Worm (Caenorhabditis elegans) whole organism, L1 larva: ENCODE results near the gene C48B4.12.

ENCODE experiments used
- C04F5.9 ChIP-seq: sonication (generic microtip); optimal IDR thresholded peaks from 2 replicates; lab custom pipeline; 2016; ENCODE audit warnings: missing genetic modification characterization, missing compliant biosample characterization
- C16A3.4 ChIP-seq: fragments of 150-350 bp; optimal IDR thresholded peaks from 2 replicates; lab custom pipeline; 2014; ENCODE audit warnings: missing biosample characterization, missing genetic modification characterization
- Y116A8C.19 ChIP-seq: sonication (generic microtip); optimal IDR thresholded peaks from 2 replicates; lab custom pipeline; 2016; ENCODE audit warnings: missing compliant biosample characterization, missing genetic modification characterization, borderline replicate concordance
- aha-1 ChIP-seq: fragments of 150-350 bp; optimal IDR thresholded peaks from 2 replicates; lab custom pipeline; 2014; ENCODE audit warnings: missing biosample characterization, missing genetic modification characterization
- blmp-1 ChIP-seq: fragments of 150-350 bp; optimal IDR thresholded peaks from 2 replicates; lab custom pipeline; 2014; ENCODE audit warnings: missing biosample characterization, missing genetic modification characterization
- ceh-63 ChIP-seq: fragments of 200-800 bp; sonication (Bioruptor generic); optimal IDR thresholded peaks from 2 replicates; lab custom pipeline; 2018; ENCODE audit warnings: mild to moderate bottlenecking, missing genetic modification characterization, missing compliant biosample characterization
- ceh-88 ChIP-seq: fragments of 200-800 bp; sonication (Bioruptor generic); IDR thresholded peaks from 2 replicates; pipeline ENCODE4 v1.3.6; 2022; ENCODE audit warnings: missing genetic modification characterization, missing compliant biosample characterization
- ceh-90 ChIP-seq: sonication (generic microtip); optimal IDR thresholded peaks from 2 replicates; lab custom pipeline; 2016; ENCODE audit warnings: missing genetic modification characterization, missing compliant biosample characterization
- ces-1 ChIP-seq: fragments of 150-350 bp; optimal IDR thresholded peaks from 2 replicates; lab custom pipeline; 2014; ENCODE audit warnings: missing biosample characterization, missing genetic modification reagents, missing genetic modification characterization
- dpl-1 ChIP-seq, 3 experiments: fragments of 150-350 bp in 2 of 3; sonication (generic microtip) in 1 of 3; optimal IDR thresholded peaks; 2 replicates each; lab custom pipeline; 2014 to 2017; ENCODE audit warnings: missing biosample characterization in 3 of 3, missing genetic modification characterization in 3 of 3, missing genetic modification reagents in 3 of 3
- dsc-1 ChIP-seq: sonication (generic microtip); optimal IDR thresholded peaks from 2 replicates; lab custom pipeline; 2016; ENCODE audit warnings: mild to moderate bottlenecking, missing genetic modification characterization, missing compliant biosample characterization
- efl-1 ChIP-seq, 4 experiments: fragments of 150-350 bp; optimal IDR thresholded peaks in 3 of 4; peaks in 1 of 4; 1 replicate in 1 of 4; 2 replicates in 3 of 4; lab custom pipeline; 2014; ENCODE audit warnings: missing biosample characterization in 2 of 4, missing genetic modification characterization in 2 of 4, missing genetic modification reagents in 2 of 4
- egl-27 ChIP-seq, 2 experiments: fragments of 150-350 bp in 1 of 2; sonication (generic microtip); optimal IDR thresholded peaks; 3 replicates each; lab custom pipeline; 2017 to 2018; ENCODE audit warnings: missing biosample characterization in 2 of 2, missing genetic modification characterization in 2 of 2, missing genetic modification reagents in 2 of 2
- elt-3 ChIP-seq, 6 experiments: fragments of 150-350 bp in 1 of 6; sonication (generic microtip); optimal IDR thresholded peaks; 2 replicates each; lab custom pipeline; 2017 to 2018; ENCODE audit warnings: missing biosample characterization in 6 of 6, missing genetic modification characterization in 6 of 6, inconsistent platforms in 1 of 6
- fkh-4 ChIP-seq: sonication (generic microtip); optimal IDR thresholded peaks from 2 replicates; lab custom pipeline; 2016; ENCODE audit warnings: missing compliant biosample characterization, missing genetic modification characterization, borderline replicate concordance
- fkh-8 ChIP-seq: sonication (generic microtip); optimal IDR thresholded peaks from 2 replicates; lab custom pipeline; 2016; ENCODE audit warnings: mild to moderate bottlenecking, missing genetic modification characterization, missing compliant biosample characterization
- grh-1 ChIP-seq: fragments of 200-800 bp; sonication (Bioruptor generic); IDR thresholded peaks from 2 replicates; pipeline ENCODE4 v1.3.6; 2022; ENCODE audit warnings: missing genetic modification reagents, missing genetic modification characterization, missing compliant biosample characterization
- hlh-17 ChIP-seq: fragments of 200-800 bp; sonication (Bioruptor generic); optimal IDR thresholded peaks from 2 replicates; lab custom pipeline; 2018; ENCODE audit warnings: missing genetic modification characterization, mild to moderate bottlenecking, missing compliant biosample characterization, moderate library complexity, borderline replicate concordance
- hlh-4 ChIP-seq: sonication (generic microtip); optimal IDR thresholded peaks from 2 replicates; lab custom pipeline; 2016; ENCODE audit warnings: mild to moderate bottlenecking, missing genetic modification characterization, missing compliant biosample characterization
- hpl-2 ChIP-seq: fragments of 150-350 bp; optimal IDR thresholded peaks from 2 replicates; lab custom pipeline; 2014; ENCODE audit warnings: missing biosample characterization, missing genetic modification reagents, missing genetic modification characterization
- irx-1 ChIP-seq: sonication (generic microtip); optimal IDR thresholded peaks from 2 replicates; lab custom pipeline; 2016; ENCODE audit warnings: missing genetic modification characterization, missing compliant biosample characterization
- isw-1 ChIP-seq: fragments of 200-800 bp; sonication (Bioruptor generic); IDR thresholded peaks from 2 replicates; pipeline ENCODE4 v1.3.6; 2022; ENCODE audit warnings: missing genetic modification characterization, missing compliant biosample characterization
- jun-1 ChIP-seq: fragments of 150-350 bp; optimal IDR thresholded peaks from 2 replicates; lab custom pipeline; 2014; ENCODE audit warnings: missing biosample characterization, missing genetic modification reagents, missing genetic modification characterization
- lin-13 ChIP-seq: fragments of 150-350 bp; optimal IDR thresholded peaks from 2 replicates; lab custom pipeline; 2014; ENCODE audit warnings: missing biosample characterization, missing genetic modification reagents, missing genetic modification characterization
- lin-14 ChIP-seq: fragments of 200-800 bp; sonication (Bioruptor generic); optimal IDR thresholded peaks from 2 replicates; lab custom pipeline; 2018; ENCODE audit warnings: mild to moderate bottlenecking, missing genetic modification characterization, moderate library complexity, missing compliant biosample characterization
- lin-15B ChIP-seq: fragments of 150-350 bp; sonication (generic microtip); optimal IDR thresholded peaks from 3 replicates; lab custom pipeline; 2014; ENCODE audit warnings: missing biosample characterization, missing genetic modification characterization
- lin-35 ChIP-seq, 2 experiments: fragments of 150-350 bp; optimal IDR thresholded peaks; 2 replicates each; lab custom pipeline; 2014; ENCODE audit warnings: missing biosample characterization in 2 of 2, missing genetic modification characterization in 2 of 2, missing genetic modification reagents in 2 of 2
- mef-2 ChIP-seq: fragments of 150-350 bp; optimal IDR thresholded peaks from 2 replicates; lab custom pipeline; 2014; ENCODE audit warnings: missing biosample characterization, missing genetic modification characterization
- mep-1 ChIP-seq: fragments of 150-350 bp; optimal IDR thresholded peaks from 2 replicates; lab custom pipeline; 2014; ENCODE audit warnings: missing biosample characterization, missing genetic modification characterization
- nhr-11 ChIP-seq: fragments of 150-350 bp; optimal IDR thresholded peaks from 2 replicates; lab custom pipeline; 2014; ENCODE audit warnings: missing biosample characterization, missing genetic modification characterization
- nhr-19 ChIP-seq: fragments of 200-800 bp; sonication (Bioruptor generic); conservative IDR thresholded peaks from 2 replicates; pipeline ENCODE4 v1.3.6; 2022; ENCODE audit warnings: missing genetic modification characterization, missing compliant biosample characterization
- nhr-20 ChIP-seq: sonication (generic microtip); optimal IDR thresholded peaks from 2 replicates; lab custom pipeline; 2016; ENCODE audit warnings: mild to moderate bottlenecking, missing genetic modification characterization, missing compliant biosample characterization
- nhr-76 ChIP-seq: sonication (generic microtip); optimal IDR thresholded peaks from 2 replicates; lab custom pipeline; 2017; ENCODE audit warnings: missing biosample characterization, missing genetic modification characterization
- nhr-85 ChIP-seq: sonication (generic microtip); peaks from one replicate; lab custom pipeline; 2016; ENCODE audit warnings: missing genetic modification characterization, inconsistent platforms, missing compliant biosample characterization
- pag-3 ChIP-seq: sonication (generic microtip); optimal IDR thresholded peaks from 2 replicates; lab custom pipeline; 2017; ENCODE audit warnings: missing genetic modification characterization, mild to moderate bottlenecking, missing compliant biosample characterization, antibody characterized with exemption, borderline replicate concordance; ENCODE audit not compliant: insufficient read depth
- pax-3 ChIP-seq: fragments of 200-800 bp; sonication (Bioruptor generic); optimal IDR thresholded peaks from 2 replicates; lab custom pipeline; 2018; ENCODE audit warnings: mild to moderate bottlenecking, missing genetic modification characterization, moderate library complexity, missing compliant biosample characterization
- pqm-1 ChIP-seq: sonication (generic microtip); optimal IDR thresholded peaks from 3 replicates; lab custom pipeline; 2017; ENCODE audit warnings: missing biosample characterization, missing genetic modification characterization
- rnt-1 ChIP-seq: sonication (generic microtip); optimal IDR thresholded peaks from 2 replicates; lab custom pipeline; 2016; ENCODE audit warnings: mild to moderate bottlenecking, missing genetic modification characterization, moderate library complexity, missing compliant biosample characterization
- snu-23 ChIP-seq: sonication (generic microtip); optimal IDR thresholded peaks from 2 replicates; lab custom pipeline; 2016; ENCODE audit warnings: missing genetic modification characterization, missing compliant biosample characterization
- sox-4 ChIP-seq: sonication (generic microtip); optimal IDR thresholded peaks from 2 replicates; lab custom pipeline; 2016; ENCODE audit warnings: missing genetic modification characterization, missing compliant biosample characterization
- sptf-1 ChIP-seq: fragments of 150-350 bp; optimal IDR thresholded peaks from 2 replicates; lab custom pipeline; 2014; ENCODE audit warnings: missing biosample characterization, missing genetic modification characterization
- swsn-7 ChIP-seq: sonication (generic microtip); optimal IDR thresholded peaks from 2 replicates; lab custom pipeline; 2016; ENCODE audit warnings: missing genetic modification characterization, missing compliant biosample characterization
- tbx-2 ChIP-seq: sonication (generic microtip); optimal IDR thresholded peaks from 2 replicates; lab custom pipeline; 2016; ENCODE audit warnings: missing genetic modification characterization, missing compliant biosample characterization
- unc-130 ChIP-seq: fragments of 150-350 bp; optimal IDR thresholded peaks from 2 replicates; lab custom pipeline; 2017; ENCODE audit warnings: missing biosample characterization, missing genetic modification characterization, inconsistent platforms
- unc-30 ChIP-seq: sonication (generic microtip); optimal IDR thresholded peaks from 2 replicates; lab custom pipeline; 2017; ENCODE audit warnings: missing biosample characterization, missing genetic modification characterization
- unc-62 ChIP-seq: fragments of 150-350 bp; optimal IDR thresholded peaks from 2 replicates; lab custom pipeline; 2014; ENCODE audit warnings: missing biosample characterization, missing genetic modification reagents, missing genetic modification characterization
- unc-86 ChIP-seq: sonication (generic microtip); optimal IDR thresholded peaks from 2 replicates; lab custom pipeline; 2016; ENCODE audit warnings: missing genetic modification characterization, missing compliant biosample characterization
- unc-98 ChIP-seq: fragments of 200-800 bp; sonication (Bioruptor generic); IDR thresholded peaks from 2 replicates; pipeline ENCODE4 v1.3.6; 2022; ENCODE audit warnings: missing genetic modification characterization, missing compliant biosample characterization
- zag-1 ChIP-seq: fragments of 150-350 bp; optimal IDR thresholded peaks from 2 replicates; lab custom pipeline; 2014; ENCODE audit warnings: missing biosample characterization, missing genetic modification characterization
- zip-4 ChIP-seq: fragments of 200-800 bp; sonication (Bioruptor generic); optimal IDR thresholded peaks from 2 replicates; lab custom pipeline; 2018; ENCODE audit warnings: mild to moderate bottlenecking, missing genetic modification characterization, moderate library complexity, missing compliant biosample characterization
- ztf-11 ChIP-seq, 2 experiments: sonication (generic microtip); optimal IDR thresholded peaks; 2 replicates each; lab custom pipeline; 2016 to 2017; ENCODE audit warnings: missing genetic modification characterization in 2 of 2, missing biosample characterization in 1 of 2, missing compliant biosample characterization in 1 of 2

Gene C48B4.12

ce11 chrIII:9619079-9619761 lies 22.1 kb downstream of the C48B4.12 start, which contains the start of gene hlh-11 (continued):
- TF ChIP-seq unc-62 (GFP tag; lab: Kevin White, UChicago), result no peak
- TF ChIP-seq unc-30 (tag; lab: Kevin White, UChicago), result no peak
- peak; percentile 79 for TF ChIP-seq nhr-11
- TF ChIP-seq nhr-85, result peak; percentile 97
- peak; percentile 82 to 88 for TF ChIP-seq efl-1 (optimal IDR thresholded peaks at IDR 0.05; lab: Kevin White, UChicago)
- peak; percentile 60 to 93 for TF ChIP-seq efl-1 (GFP tag; optimal IDR thresholded peaks at IDR 0.05 in 1 of 2; lab: Kevin White, UChicago)
- no peak for TF ChIP-seq hpl-2 (GFP tag; lab: Kevin White, UChicago)
- TF ChIP-seq dpl-1 (GFP tag; optimal IDR thresholded peaks at IDR 0.05; lab: Kevin White, UChicago), result peak; percentile 57 to 68 (median 67)
- TF ChIP-seq nhr-76, result no peak
- peak; percentile 96 for TF ChIP-seq nhr-20 (tag; lab: Kevin White, UChicago)
- TF ChIP-seq grh-1 (GFP tag; lab: Robert Waterston, UW), result peak; percentile 28
- peak; percentile 27 for TF ChIP-seq pqm-1
- no peak for TF ChIP-seq hlh-17
- TF ChIP-seq unc-86 (tag; lab: Kevin White, UChicago), result peak; percentile 81
- peak; percentile 95 for TF ChIP-seq mep-1 (tag; lab: Kevin White, UChicago)
- TF ChIP-seq lin-15B (tag; lab: Kevin White, UChicago), result peak; percentile 38
- TF ChIP-seq rnt-1, result peak; percentile 93
- peak; percentile 72 for TF ChIP-seq irx-1
- TF ChIP-seq aha-1, result peak; percentile 41
- peak; percentile 88 for TF ChIP-seq nhr-19 (GFP tag; lab: Robert Waterston, UW)
- peak; percentile 88 for TF ChIP-seq jun-1
- peak; percentile 94 for TF ChIP-seq tbx-2 (tag; lab: Kevin White, UChicago)
- TF ChIP-seq swsn-7 (tag; lab: Kevin White, UChicago), result peak; percentile 95
- peak; percentile 99 for TF ChIP-seq lin-14 (GFP tag; lab: Kevin White, UChicago)
- TF ChIP-seq elt-3 (tag; optimal IDR thresholded peaks at IDR 0.05; lab: Kevin White, UChicago), result peak in 4 of 6 experiments; percentile 40 to 75 (median 55)
- peak; percentile 59 for TF ChIP-seq sox-4 (tag; lab: Kevin White, UChicago)
- peak; percentile 25 for TF ChIP-seq C04F5.9 (tag; lab: Kevin White, UChicago)
- TF ChIP-seq ztf-11 (tag; optimal IDR thresholded peaks at IDR 0.05; lab: Kevin White, UChicago), result peak in 1 of 2 experiments; percentile 68
- peak; percentile 72 for TF ChIP-seq fkh-4 (tag; lab: Kevin White, UChicago)
- peak; percentile 59 for TF ChIP-seq mef-2
- no peak for TF ChIP-seq unc-98 (GFP tag; lab: Robert Waterston, UW)
- TF ChIP-seq zip-4 (GFP tag; lab: Kevin White, UChicago), result peak; percentile 44
- TF ChIP-seq C16A3.4 (tag; lab: Kevin White, UChicago), result peak; percentile 84
- TF ChIP-seq Y116A8C.19 (tag; lab: Kevin White, UChicago), result no peak
- peak; percentile 98 for TF ChIP-seq snu-23 (GFP tag; lab: Kevin White, UChicago)
- no peak for TF ChIP-seq sptf-1 (tag; lab: Kevin White, UChicago)
- TF ChIP-seq pag-3 (tag; lab: Kevin White, UChicago), result peak; percentile 57
- TF ChIP-seq zag-1 (tag; lab: Kevin White, UChicago), result peak; percentile 87
- no peak for TF ChIP-seq hlh-4
- TF ChIP-seq isw-1 (GFP tag; lab: Robert Waterston, UW), result peak; percentile 65
- peak; percentile 81 for TF ChIP-seq lin-13 (GFP tag; lab: Kevin White, UChicago)
- TF ChIP-seq pax-3 (tag; lab: Kevin White, UChicago), result peak; percentile 55
- TF ChIP-seq ceh-88 (GFP tag; lab: Robert Waterston, UW), result peak; percentile 77
- peak; percentile 69 to 71 for TF ChIP-seq lin-35 (GFP tag; optimal IDR thresholded peaks at IDR 0.05; lab: Kevin White, UChicago)
- peak; percentile 95 for TF ChIP-seq dsc-1 (tag; lab: Kevin White, UChicago)
- TF ChIP-seq fkh-8 (tag; lab: Kevin White, UChicago), result peak; percentile 90
- TF ChIP-seq blmp-1 (tag; lab: Kevin White, UChicago), result peak; percentile 81
- TF ChIP-seq unc-130 (tag; lab: Kevin White, UChicago), result peak; percentile 58
- peak; percentile 67 to 94 for TF ChIP-seq egl-27 (tag; optimal IDR thresholded peaks at IDR 0.05; lab: Kevin White, UChicago)
- TF ChIP-seq ceh-90 (tag; lab: Kevin White, UChicago), result peak; percentile 0
- TF ChIP-seq ces-1 (GFP tag; lab: Kevin White, UChicago), result no peak
- TF ChIP-seq ceh-63 (GFP tag; lab: Kevin White, UChicago), result no peak
